Fruit fly (Drosophila melanogaster): ENCODE results near the gene pnt.

pnt gene

DNA sequence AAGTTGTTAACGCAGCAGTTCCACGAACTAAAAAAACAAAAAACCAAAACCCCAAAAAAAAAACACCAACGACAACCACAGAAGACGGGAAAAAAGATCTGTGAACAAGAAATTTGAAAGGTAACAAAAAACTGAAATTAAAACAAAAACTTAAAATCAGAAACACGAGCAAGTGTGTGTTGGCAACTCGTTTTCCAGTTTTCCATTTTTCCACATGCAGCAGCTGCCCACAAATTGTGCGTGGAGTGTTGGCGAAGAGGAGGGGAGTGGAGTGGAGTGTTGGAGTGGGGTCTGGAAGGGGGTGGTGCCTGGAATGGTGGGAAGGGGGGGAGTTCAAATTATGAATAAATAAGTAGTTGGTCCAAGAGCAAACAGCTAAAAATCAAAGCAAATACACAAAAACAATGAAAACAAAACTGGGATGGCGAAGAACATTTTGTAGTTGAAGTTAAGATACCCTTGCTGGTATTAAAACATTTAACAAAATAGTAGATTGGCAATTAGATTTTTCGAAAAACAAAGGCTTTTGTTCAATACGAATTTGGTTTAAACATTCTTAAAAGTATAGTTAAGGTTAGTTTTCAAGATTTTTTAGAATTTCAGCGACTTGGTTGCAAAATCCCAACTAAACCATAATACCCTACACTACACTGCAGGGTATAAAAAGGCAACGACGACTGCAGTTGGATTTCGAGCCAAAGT is 12.5 kb downstream of the pnt start:
- TF ChIP-seq woc (GFP tag; optimal IDR thresholded peaks at IDR 0.05) (peak; percentile 89), Jra (GFP tag; optimal IDR thresholded peaks at IDR 0.05) (no peak), rgr (GFP tag; optimal IDR thresholded peaks at IDR 0.05) (peak; percentile 58), foxo (GFP tag; optimal IDR thresholded peaks at IDR 0.05) (peak in 1 of 2 experiments; percentile 68), OdsH (GFP tag; optimal IDR thresholded peaks at IDR 0.05) (peak; percentile 65), Dfd (GFP tag; optimal IDR thresholded peaks at IDR 0.05) (peak; percentile 36), Hnf4 (GFP tag; optimal IDR thresholded peaks at IDR 0.05) (peak; percentile 45), N (GFP tag; optimal IDR thresholded peaks at IDR 0.05) (no peak), pan (optimal IDR thresholded peaks at IDR 0.05) (peak; percentile 24), HLH106 (tag; optimal IDR thresholded peaks at IDR 0.05) (peak; percentile 59), CG32264 (GFP tag; optimal IDR thresholded peaks at IDR 0.05) (peak; percentile 33), dmrt93B (GFP tag; optimal IDR thresholded peaks at IDR 0.05) (peak; percentile 27), h (GFP tag; optimal IDR thresholded peaks at IDR 0.05) (peak; percentile 66), tai (GFP tag; optimal IDR thresholded peaks at IDR 0.05) (peak; percentile 46), Mio (GFP tag; optimal IDR thresholded peaks at IDR 0.05) (no peak), Myc (optimal IDR thresholded peaks at IDR 0.05) (no peak), ey (GFP tag; optimal IDR thresholded peaks at IDR 0.05) (peak; percentile 52), fru (GFP tag; optimal IDR thresholded peaks at IDR 0.05) (peak; percentile 59)

DNA sequence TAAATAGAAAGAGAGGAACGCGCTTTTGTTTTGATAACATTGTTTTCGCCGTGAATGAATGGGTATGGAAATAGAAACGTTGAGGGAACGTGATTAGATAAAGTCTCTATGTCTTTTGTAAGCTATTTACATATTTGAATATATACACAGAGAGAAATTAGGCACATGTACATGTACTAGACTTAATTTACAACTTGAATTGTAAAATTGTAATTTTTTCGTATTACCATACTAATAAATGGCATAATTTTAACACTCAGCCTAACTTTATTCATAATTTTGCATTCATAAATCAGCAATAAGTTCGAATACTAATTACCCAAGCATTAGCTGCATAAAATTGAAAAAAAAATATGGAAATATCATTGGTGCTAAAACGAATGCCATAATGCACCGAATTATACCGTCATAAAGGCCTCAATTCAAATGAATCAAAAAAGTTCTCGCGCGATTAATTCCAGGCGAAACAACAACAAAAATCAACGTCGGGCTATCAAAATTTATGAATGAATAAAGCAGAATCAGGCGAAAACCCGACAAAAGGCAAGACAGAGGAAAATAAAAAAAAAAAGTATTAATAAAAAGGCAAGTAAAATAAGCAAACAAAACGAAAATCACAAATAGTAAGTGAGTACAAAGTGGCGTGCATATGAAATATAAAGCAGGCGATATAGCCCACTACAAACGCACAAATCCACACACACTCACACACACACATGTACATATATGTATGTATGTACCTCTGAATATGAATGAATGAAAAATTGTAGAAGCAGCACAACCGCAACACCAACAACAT is 13.2 kb downstream of the pnt start:
- no peak for TF ChIP-seq sv (GFP tag; optimal IDR thresholded peaks at IDR 0.05)
- TF ChIP-seq Hr83 (GFP tag; optimal IDR thresholded peaks at IDR 0.05; ENCODE audit: poor library complexity, severe bottlenecking) = no peak
- TF ChIP-seq foxo (GFP tag; optimal IDR thresholded peaks at IDR 0.05) = peak in 1 of 2 experiments; percentile 12
- TF ChIP-seq N (GFP tag; optimal IDR thresholded peaks at IDR 0.05) = no peak
- peak; percentile 33 for TF ChIP-seq HLH106 (tag; optimal IDR thresholded peaks at IDR 0.05)
- TF ChIP-seq dmrt93B (GFP tag; optimal IDR thresholded peaks at IDR 0.05) = peak; percentile 10
- peak; percentile 39 for TF ChIP-seq CrebA (GFP tag; optimal IDR thresholded peaks at IDR 0.05; ENCODE audit: borderline replicate concordance)
- TF ChIP-seq Rel (GFP tag; optimal IDR thresholded peaks at IDR 0.05) = no peak
- peak; percentile 15 for TF ChIP-seq Rel (tag; optimal IDR thresholded peaks at IDR 0.05)
- TF ChIP-seq rgr (GFP tag; optimal IDR thresholded peaks at IDR 0.05) = peak; percentile 50
- TF ChIP-seq Dif (GFP tag; optimal IDR thresholded peaks at IDR 0.05; ENCODE audit: partially characterized antibody) = no peak
- TF ChIP-seq h (GFP tag; optimal IDR thresholded peaks at IDR 0.05) = peak; percentile 55
- TF ChIP-seq sage (GFP tag; optimal IDR thresholded peaks at IDR 0.05) = no peak
- TF ChIP-seq ey (GFP tag; optimal IDR thresholded peaks at IDR 0.05) = peak; percentile 54
- TF ChIP-seq OdsH (GFP tag; optimal IDR thresholded peaks at IDR 0.05) = peak; percentile 42

dm6 chr3R:23331865-23332367 is 14.1 kb downstream of the pnt start:
- TF ChIP-seq br (GFP tag; optimal IDR thresholded peaks at IDR 0.05) (peak; percentile 2), rgr (GFP tag; optimal IDR thresholded peaks at IDR 0.05) (peak; percentile 23), Hr78 (GFP tag; optimal IDR thresholded peaks at IDR 0.05) (no peak), ey (GFP tag; optimal IDR thresholded peaks at IDR 0.05) (peak; percentile 35), h (GFP tag; optimal IDR thresholded peaks at IDR 0.05) (peak; percentile 34)

DNA sequence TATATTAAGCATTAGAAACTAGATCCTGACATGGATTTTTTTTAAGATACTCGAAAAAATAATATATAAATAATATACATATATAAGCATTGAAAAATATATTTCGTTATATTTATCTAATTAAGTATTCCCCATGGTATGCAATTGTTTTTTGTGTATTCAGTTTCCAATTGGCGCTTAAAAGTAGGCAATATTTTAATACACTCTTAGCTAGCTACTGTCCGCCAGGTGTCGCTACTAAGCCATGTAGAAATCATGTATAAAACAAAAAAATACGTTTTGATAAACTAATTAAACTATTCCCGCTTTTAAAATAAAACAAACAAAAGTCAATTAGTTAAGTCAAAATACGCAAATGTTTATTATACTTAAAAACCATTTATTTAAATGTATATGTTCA is 14.7 kb downstream of the pnt start:
- TF ChIP-seq pan (optimal IDR thresholded peaks at IDR 0.05) (no peak), N (GFP tag; optimal IDR thresholded peaks at IDR 0.05) (peak; percentile 29), HLH106 (tag; optimal IDR thresholded peaks at IDR 0.05) (peak; percentile 9), Myc (optimal IDR thresholded peaks at IDR 0.05) (peak; percentile 85), Vsx2 (GFP tag; optimal IDR thresholded peaks at IDR 0.05; ENCODE audit: partially characterized antibody) (peak; percentile 79), Mio (GFP tag; optimal IDR thresholded peaks at IDR 0.05) (no peak), CG32264 (GFP tag; optimal IDR thresholded peaks at IDR 0.05) (no peak)

DNA sequence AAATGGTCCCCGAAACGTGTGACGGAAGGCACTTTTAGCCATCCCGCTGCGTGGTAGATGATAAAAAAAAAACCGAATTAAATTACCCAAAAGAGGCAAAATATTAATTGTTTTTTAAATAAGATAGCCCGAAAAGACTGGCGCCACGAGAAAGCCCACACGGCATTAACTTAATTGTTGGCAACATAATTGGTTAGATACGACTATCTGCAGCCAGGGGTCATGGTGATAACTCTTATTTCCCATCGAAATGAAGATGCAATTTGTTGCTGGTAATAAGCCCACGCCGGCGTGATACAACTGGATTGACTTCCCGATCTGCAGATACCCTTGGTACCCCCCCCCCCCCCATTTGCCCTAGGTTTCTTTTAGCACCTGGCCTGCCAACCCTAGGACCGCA is 18.3 kb downstream of the pnt start:
- TF ChIP-seq usp (GFP tag; optimal IDR thresholded peaks at IDR 0.05) = no peak
- TF ChIP-seq Dfd (GFP tag; optimal IDR thresholded peaks at IDR 0.05) = peak; percentile 84
